Worm (Caenorhabditis elegans): Measurements from ENCODE around the gene ZC239.3.

DNA sequence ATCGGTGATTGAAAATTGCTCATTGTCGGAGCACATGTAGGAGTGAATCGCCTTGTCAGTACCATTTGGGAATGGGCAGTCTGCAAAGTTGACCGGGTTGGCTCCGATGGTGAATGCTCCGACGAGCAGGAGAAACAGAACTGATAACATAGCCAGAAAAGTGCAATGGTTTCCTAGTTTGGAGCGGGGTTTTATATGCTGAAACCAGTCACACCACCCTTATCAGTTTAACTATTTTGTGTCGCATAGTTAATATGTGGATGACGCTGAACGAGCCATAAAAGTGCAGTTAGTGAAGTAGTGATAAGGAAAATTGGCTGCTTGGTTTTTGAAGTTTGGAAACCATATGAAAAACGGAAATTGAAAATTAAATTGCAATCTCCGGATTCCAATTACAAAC, 30.0 kb downstream of the ZC239.3 start, which contains the start of gene C17F4.7:
- no peak for TF ChIP-seq med-1 (GFP tag; optimal IDR thresholded peaks at IDR 0.05; ENCODE audit: insufficient read depth)
- TF ChIP-seq flt-1 (GFP tag; IDR thresholded peaks at IDR 0.05) = no peak
- no peak for TF ChIP-seq klf-2 (GFP tag; conservative IDR thresholded peaks at IDR 0.05)
- TF ChIP-seq ztf-23 (GFP tag; IDR thresholded peaks at IDR 0.05) = no peak
- no peak for TF ChIP-seq tab-1 (GFP tag; IDR thresholded peaks at IDR 0.05)
- TF ChIP-seq T22C8.4 (GFP tag; IDR thresholded peaks at IDR 0.05) = no peak
- TF ChIP-seq ztf-29 (GFP tag; IDR thresholded peaks at IDR 0.05) = no peak
